Fruit fly (Drosophila melanogaster): Measurements from ENCODE around the gene CG3407.

The CG3407 gene

dm6 chr2L:3781132-3781877 is 31.9 kb downstream of the CG3407 start:
- TF ChIP-seq bsh (GFP tag; optimal IDR thresholded peaks at IDR 0.05): peak; percentile 9 to 62
- TF ChIP-seq tup (GFP tag; optimal IDR thresholded peaks at IDR 0.05): no peak
- no peak for TF ChIP-seq CG9876 (GFP tag; optimal IDR thresholded peaks at IDR 0.05)
- no peak for TF ChIP-seq danr (GFP tag; IDR thresholded peaks at IDR 0.05)
- no peak for TF ChIP-seq NC2β (GFP tag; optimal IDR thresholded peaks at IDR 0.05)
- TF ChIP-seq CG17359 (tag; optimal IDR thresholded peaks at IDR 0.05): peak; percentile 18
- no peak for TF ChIP-seq Oaz (GFP tag; IDR thresholded peaks at IDR 0.05)
- no peak for TF ChIP-seq Atf6 (GFP tag; IDR thresholded peaks at IDR 0.05)
- TF ChIP-seq vnd (GFP tag; IDR thresholded peaks at IDR 0.05; ENCODE audit: partially characterized antibody): no peak
- no peak for TF ChIP-seq CG11696 (GFP tag; IDR thresholded peaks at IDR 0.05)
- TF ChIP-seq nom (GFP tag; optimal IDR thresholded peaks at IDR 0.05): peak; percentile 56
- TF ChIP-seq lilli (GFP tag; optimal IDR thresholded peaks at IDR 0.05): no peak
- no peak for TF ChIP-seq CG8765 (GFP tag; IDR thresholded peaks at IDR 0.05)
- TF ChIP-seq CG15514 (GFP tag; optimal IDR thresholded peaks at IDR 0.05): no peak
- no peak for TF ChIP-seq dmrt11E (tag; optimal IDR thresholded peaks at IDR 0.05)
- no peak for TF ChIP-seq CG4404 (GFP tag; IDR thresholded peaks at IDR 0.05)
- peak; percentile 21 for TF ChIP-seq CG12391 (tag; optimal IDR thresholded peaks at IDR 0.05)
- TF ChIP-seq mld (GFP tag; IDR thresholded peaks at IDR 0.05; ENCODE audit: partially characterized antibody): no peak
- no peak for TF ChIP-seq CG10462 (GFP tag; optimal IDR thresholded peaks at IDR 0.05)
- no peak for TF ChIP-seq CG31441 (GFP tag; IDR thresholded peaks at IDR 0.05)
- peak in 1 of 3 experiments; percentile 12 for TF ChIP-seq lola (GFP tag; optimal IDR thresholded peaks at IDR 0.05)
- TF ChIP-seq prd (optimal IDR thresholded peaks at IDR 0.05): no peak
- peak; percentile 44; the same call in 1 of the 3 replicates for TF ChIP-seq prd (GFP tag; IDR thresholded peaks at IDR 0.05)
- TF ChIP-seq Opbp (GFP tag; IDR thresholded peaks at IDR 0.05; ENCODE audit: partially characterized antibody): no peak
- TF ChIP-seq NFAT (GFP tag; IDR thresholded peaks at IDR 0.05): no peak
- TF ChIP-seq Hr3 (GFP tag; optimal IDR thresholded peaks at IDR 0.05): no peak
- no peak for TF ChIP-seq CG6254 (GFP tag; optimal IDR thresholded peaks at IDR 0.05)
- 0 out of 2 replicates have a peak, but pooled peaks have one; percentile 56 for TF ChIP-seq seq (GFP tag; IDR thresholded peaks at IDR 0.05)
- TF ChIP-seq sc (optimal IDR thresholded peaks at IDR 0.05): no peak
- TF ChIP-seq sc (GFP tag; optimal IDR thresholded peaks at IDR 0.05): no peak
- TF ChIP-seq CG18476 (GFP tag; optimal IDR thresholded peaks at IDR 0.05): no peak
- TF ChIP-seq CG13424 (tag; optimal IDR thresholded peaks at IDR 0.05): peak; percentile 11
- TF ChIP-seq CG9215 (GFP tag; IDR thresholded peaks at IDR 0.05): no peak
- TF ChIP-seq CG33213 (GFP tag; optimal IDR thresholded peaks at IDR 0.05): no peak
- no peak for TF ChIP-seq gcm (GFP tag; optimal IDR thresholded peaks at IDR 0.05)
- no peak for TF ChIP-seq scrt (GFP tag; optimal IDR thresholded peaks at IDR 0.05)
- no peak for TF ChIP-seq CG15073 (GFP tag; optimal IDR thresholded peaks at IDR 0.05)
- no peak for TF ChIP-seq slbo (GFP tag; IDR thresholded peaks at IDR 0.05)
- TF ChIP-seq CG7839 (tag; optimal IDR thresholded peaks at IDR 0.05): peak; percentile 16
- no peak for TF ChIP-seq ranshi (GFP tag; IDR thresholded peaks at IDR 0.05)
- 0 out of 2 replicates have a peak, but pooled peaks have one; percentile 10 for TF ChIP-seq CG14667 (GFP tag; IDR thresholded peaks at IDR 0.05)
- no peak for TF ChIP-seq salm (tag; optimal IDR thresholded peaks at IDR 0.05)
- TF ChIP-seq Hmx (GFP tag; optimal IDR thresholded peaks at IDR 0.05): no peak
- TF ChIP-seq crol (GFP tag; IDR thresholded peaks at IDR 0.05): no peak
- TF ChIP-seq Atf-2 (GFP tag; optimal IDR thresholded peaks at IDR 0.05): no peak
- TF ChIP-seq Med (GFP tag): peak; percentile 58
- no peak for TF ChIP-seq Ets65A (GFP tag)
- TF ChIP-seq jing (GFP tag; optimal IDR thresholded peaks at IDR 0.05): no peak
- TF ChIP-seq pho (GFP tag; optimal IDR thresholded peaks at IDR 0.05): no peak
- no peak for TF ChIP-seq CG16813 (GFP tag; IDR thresholded peaks at IDR 0.05; ENCODE audit: partially characterized antibody)

Measured in whole organism, embryonic.